Fruit fly (Drosophila melanogaster): ENCODE measurements around the gene Tango10.

- TF ChIP-seq tna (GFP tag; IDR thresholded peaks at IDR 0.05; ENCODE audit: partially characterized antibody) (no peak), CG4854 (GFP tag; optimal IDR thresholded peaks at IDR 0.05) (no peak), CG6791 (GFP tag; IDR thresholded peaks at IDR 0.05; ENCODE audit: partially characterized antibody) (no peak), ase (GFP tag; IDR thresholded peaks at IDR 0.05) (no peak), MESR4 (GFP tag; optimal IDR thresholded peaks at IDR 0.05) (no peak), CG11723 (GFP tag; optimal IDR thresholded peaks at IDR 0.05) (no peak), jing (GFP tag; optimal IDR thresholded peaks at IDR 0.05) (no peak)
Measured at dm6 chrX:11764540-11765136, 44.6 kb downstream of the Tango10 start, which contains the start of gene CG9360.
